Worm (Caenorhabditis elegans): ENCODE data around the gene Y94H6A.3.

The Y94H6A.3 gene

DNA sequence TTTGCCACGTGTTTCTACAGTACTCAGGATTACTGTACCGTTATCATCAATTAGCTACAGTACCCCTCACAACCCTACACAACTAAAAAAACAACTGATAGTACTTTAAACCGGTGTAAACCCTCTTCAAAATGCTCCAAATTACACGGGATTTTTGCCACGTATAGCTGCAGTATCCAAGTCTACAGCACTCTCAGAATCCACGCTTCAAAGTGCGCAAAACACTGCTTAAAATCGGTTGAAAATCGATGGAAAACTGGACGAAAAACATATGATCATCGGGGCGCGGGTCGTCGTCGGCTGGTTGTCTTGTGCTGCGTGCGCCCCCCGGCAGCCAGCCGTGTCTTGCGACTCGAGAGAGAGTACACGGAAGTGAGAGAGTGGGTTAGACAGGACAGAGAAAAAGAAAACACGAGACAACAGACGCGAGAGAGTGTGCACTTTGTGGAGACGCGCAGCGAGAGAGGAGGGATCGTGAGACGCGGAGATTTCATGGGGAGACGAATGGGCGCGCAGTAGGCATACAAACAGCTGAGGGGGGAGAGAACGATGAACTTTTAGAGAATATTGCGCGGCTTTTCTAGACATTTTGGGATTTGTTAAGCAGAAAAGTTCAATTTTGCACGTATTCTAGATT lies 32.1 kb downstream of the Y94H6A.3 start:
- TF ChIP-seq elt-3 (tag; optimal IDR thresholded peaks at IDR 0.05) (no peak), nfya-1 (tag; optimal IDR thresholded peaks at IDR 0.05; ENCODE audit: insufficient read depth) (peak; percentile 94), pqm-1 (tag; optimal IDR thresholded peaks at IDR 0.05) (peak; percentile 35), nhr-25 (tag; optimal IDR thresholded peaks at IDR 0.05) (peak; percentile 48), mml-1 (tag; optimal IDR thresholded peaks at IDR 0.05) (no peak), nhr-11 (tag; optimal IDR thresholded peaks at IDR 0.05) (peak; percentile 50), lin-39 (tag; optimal IDR thresholded peaks at IDR 0.05) (peak; percentile 92), nhr-23 (tag; optimal IDR thresholded peaks at IDR 0.05) (peak; percentile 71), tbx-2 (tag; optimal IDR thresholded peaks at IDR 0.05) (peak; percentile 64), egl-27 (tag; optimal IDR thresholded peaks at IDR 0.05) (peak; percentile 39), lin-15B (tag; optimal IDR thresholded peaks at IDR 0.05) (peak; percentile 81), unc-39 (tag; optimal IDR thresholded peaks at IDR 0.05) (no peak), fkh-10 (GFP tag; optimal IDR thresholded peaks at IDR 0.05) (peak; percentile 78), skn-1 (tag; optimal IDR thresholded peaks at IDR 0.05) (peak; percentile 17), ZK546.5 (tag; optimal IDR thresholded peaks at IDR 0.05) (no peak), daf-12 (tag; optimal IDR thresholded peaks at IDR 0.05) (no peak), R02D3.7 (tag; optimal IDR thresholded peaks at IDR 0.05) (peak; percentile 45), elt-2 (tag; optimal IDR thresholded peaks at IDR 0.05) (peak; percentile 57), hmg-11 (tag; optimal IDR thresholded peaks at IDR 0.05) (peak; percentile 99), nhr-43 (tag; optimal IDR thresholded peaks at IDR 0.05; ENCODE audit: poor library complexity, severe bottlenecking) (peak; percentile 60), jun-1 (tag; optimal IDR thresholded peaks at IDR 0.05) (peak; percentile 87), mdl-1 (tag; optimal IDR thresholded peaks at IDR 0.05) (peak; percentile 86), pha-4 (tag; optimal IDR thresholded peaks at IDR 0.05) (peak; percentile 83), lsy-12 (tag; optimal IDR thresholded peaks at IDR 0.05) (peak; percentile 53), snpc-4 (tag; optimal IDR thresholded peaks at IDR 0.05) (peak; percentile 58), ztf-11 (tag; optimal IDR thresholded peaks at IDR 0.05) (no peak), ceh-28 (tag; optimal IDR thresholded peaks at IDR 0.05) (peak; percentile 73), ama-1 (optimal IDR thresholded peaks at IDR 0.05) (no peak), elt-1 (tag; optimal IDR thresholded peaks at IDR 0.05) (peak; percentile 17)

DNA sequence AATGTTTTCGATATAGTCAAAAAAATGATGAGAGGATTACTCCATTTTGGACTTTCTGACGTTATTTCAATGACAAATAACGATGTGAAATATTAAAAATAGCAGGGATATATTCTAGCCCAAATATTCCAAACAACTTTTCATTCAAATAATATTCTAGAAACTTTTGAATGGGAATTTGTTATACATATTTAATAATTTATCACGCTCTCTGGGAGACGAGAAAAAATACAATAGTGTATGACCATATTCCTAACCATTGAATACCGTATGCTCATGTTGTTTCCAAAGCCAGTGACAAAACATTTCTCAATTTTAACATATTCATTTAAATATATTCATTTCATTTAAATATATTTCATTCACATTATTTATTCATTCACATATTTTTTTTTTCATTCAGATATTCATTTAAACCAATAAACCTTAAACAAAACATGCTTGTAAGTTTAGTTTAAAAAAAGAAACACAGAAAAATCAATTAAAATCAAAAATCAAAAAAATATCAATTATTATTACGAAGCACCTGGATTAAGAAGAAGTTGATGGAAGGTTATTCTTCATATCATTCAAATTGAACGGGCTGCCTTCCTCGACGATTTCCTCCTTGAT lies 33.4 kb downstream of the Y94H6A.3 start:
- TF ChIP-seq ZK546.5 (tag; optimal IDR thresholded peaks at IDR 0.05) (no peak), daf-12 (tag; optimal IDR thresholded peaks at IDR 0.05) (no peak), fkh-2 (tag; optimal IDR thresholded peaks at IDR 0.05) (no peak), ztf-11 (tag; optimal IDR thresholded peaks at IDR 0.05) (no peak), lin-15B (tag; optimal IDR thresholded peaks at IDR 0.05) (no peak), hmg-11 (tag; optimal IDR thresholded peaks at IDR 0.05) (no peak), nhr-12 (tag; optimal IDR thresholded peaks at IDR 0.05) (no peak), elt-3 (tag; optimal IDR thresholded peaks at IDR 0.05) (no peak), elt-2 (tag; optimal IDR thresholded peaks at IDR 0.05) (peak; percentile 55), nhr-67 (tag; optimal IDR thresholded peaks at IDR 0.05) (no peak), pha-4 (tag; optimal IDR thresholded peaks at IDR 0.05) (peak; percentile 39), nhr-237 (tag; optimal IDR thresholded peaks at IDR 0.05) (no peak), eor-1 (tag; optimal IDR thresholded peaks at IDR 0.05) (no peak), fos-1 (tag; optimal IDR thresholded peaks at IDR 0.05) (peak; percentile 52), tbx-2 (tag; optimal IDR thresholded peaks at IDR 0.05) (no peak)

DNA sequence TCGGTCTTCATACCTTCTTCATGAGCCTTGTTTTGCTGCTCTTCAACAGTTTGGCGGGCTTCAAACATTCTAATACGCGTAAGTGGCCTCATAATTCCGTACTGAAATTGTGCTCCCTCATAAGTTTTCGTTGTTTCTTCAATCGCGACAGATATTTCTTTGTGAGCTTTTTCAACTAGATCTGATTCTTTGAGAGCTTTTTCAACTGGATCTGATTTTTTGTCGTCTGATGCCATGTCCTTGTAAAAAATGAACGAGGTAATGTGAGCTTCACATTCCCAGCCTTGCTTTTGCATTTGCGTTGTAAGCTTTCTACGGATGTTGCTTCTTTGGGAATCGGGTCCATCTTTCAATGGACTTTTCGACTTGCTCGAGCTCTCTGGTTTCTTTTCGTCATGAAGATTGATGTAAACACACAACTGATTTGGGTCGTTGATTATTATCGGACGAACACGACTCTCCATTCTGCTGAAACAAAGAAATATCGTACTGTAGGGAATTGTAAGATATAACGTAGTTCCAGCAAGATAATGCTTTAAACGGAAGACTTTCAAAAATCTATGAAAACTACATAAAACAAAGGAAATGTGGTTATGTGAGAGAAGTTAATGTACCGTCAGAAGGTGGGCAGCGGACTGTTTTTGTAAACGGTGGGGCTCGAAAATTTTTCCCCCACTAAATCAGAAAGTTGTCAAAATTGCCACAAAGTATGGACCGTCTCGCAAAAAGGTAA lies 34.1 kb downstream of the Y94H6A.3 start, which contains the start of gene Y94H6A.10:
Gene Y94H6A.10 (minus strand): TSS at position 464 of the 733 bp plus-strand sequence.
- TF ChIP-seq ama-1 (optimal IDR thresholded peaks at IDR 0.05): peak; percentile 79
- no peak for TF ChIP-seq nhr-43 (tag; optimal IDR thresholded peaks at IDR 0.05; ENCODE audit: poor library complexity, severe bottlenecking)

Measured in whole organism, L3 larva.